Fruit fly (Drosophila melanogaster) whole organism, embryonic: Measurements from ENCODE around the gene Stat92E.

Experiments used
- Antp ChIP-seq: fragments of 200-800 bp; sonication (Bioruptor generic); optimal IDR thresholded peaks from 3 replicates; lab custom pipeline; 2016; ENCODE audit warnings: missing biosample characterization, missing genetic modification characterization
- CG10462 ChIP-seq: fragments of 200-800 bp; sonication (Bioruptor generic); optimal IDR thresholded peaks from 2 replicates; lab custom pipeline; 2016; ENCODE audit warnings: missing biosample characterization, missing genetic modification characterization
- CG10543 ChIP-seq: fragments of 200-800 bp; sonication (Bioruptor generic); optimal IDR thresholded peaks from 3 replicates; lab custom pipeline; 2017; ENCODE audit warnings: missing biosample characterization, mild to moderate bottlenecking, missing genetic modification characterization, moderate library complexity
- CG11093 ChIP-seq: fragments of 200-800 bp; sonication (Bioruptor generic); IDR thresholded peaks from 3 replicates; pipeline ENCODE4 v1.3.6; 2022; ENCODE audit warnings: missing biosample characterization, missing genetic modification characterization
- CG11398 ChIP-seq: fragments of 200-800 bp; sonication (Bioruptor generic); optimal IDR thresholded peaks from 2 replicates; lab custom pipeline; 2016; ENCODE audit warnings: missing biosample characterization, missing genetic modification characterization
- CG12219 ChIP-seq: fragments of 200-800 bp; sonication (Bioruptor generic); optimal IDR thresholded peaks from 3 replicates; lab custom pipeline; 2018; ENCODE audit warnings: missing biosample characterization, mild to moderate bottlenecking, missing genetic modification characterization
- CG12659 ChIP-seq: fragments of 200-800 bp; sonication (Bioruptor generic); optimal IDR thresholded peaks from 3 replicates; lab custom pipeline; 2017; ENCODE audit warnings: mild to moderate bottlenecking, missing biosample characterization, missing genetic modification reagents, missing genetic modification characterization
- CG1529 ChIP-seq: fragments of 200-800 bp; sonication (Bioruptor generic); optimal IDR thresholded peaks from 3 replicates; lab custom pipeline; 2018; ENCODE audit warnings: missing biosample characterization, missing genetic modification characterization
- CG15601 ChIP-seq: fragments of 200-800 bp; sonication (Bioruptor generic); optimal IDR thresholded peaks from 3 replicates; lab custom pipeline; 2019; ENCODE audit warnings: missing biosample characterization, mild to moderate bottlenecking, missing genetic modification characterization, moderate library complexity
- CG16815 ChIP-seq: fragments of 200-800 bp; sonication (Bioruptor generic); optimal IDR thresholded peaks from 3 replicates; lab custom pipeline; 2017; ENCODE audit warnings: missing biosample characterization, mild to moderate bottlenecking, missing genetic modification characterization
- CG17328 ChIP-seq: fragments of 200-800 bp; sonication (Bioruptor generic); IDR thresholded peaks from 2 replicates; pipeline ENCODE4 v1.3.6; 2022; ENCODE audit warnings: missing biosample characterization, missing genetic modification characterization
- CG31224 ChIP-seq: fragments of 200-800 bp; sonication (Bioruptor generic); IDR thresholded peaks from 2 replicates; pipeline ENCODE4 v1.3.6; 2022; ENCODE audit warnings: missing biosample characterization, missing genetic modification characterization
- CG32767 ChIP-seq: fragments of 200-800 bp; sonication (Bioruptor generic); IDR thresholded peaks from 2 replicates; pipeline ENCODE4 v1.3.6; 2022; ENCODE audit warnings: missing biosample characterization, missing genetic modification characterization
- CG3407 ChIP-seq: fragments of 200-800 bp; sonication (Bioruptor generic); optimal IDR thresholded peaks from 2 replicates; lab custom pipeline; 2018; ENCODE audit warnings: missing biosample characterization, mild to moderate bottlenecking, missing genetic modification characterization
- CG3838 ChIP-seq: fragments of 200-800 bp; sonication (Bioruptor generic); optimal IDR thresholded peaks from 3 replicates; lab custom pipeline; 2016; ENCODE audit warnings: missing biosample characterization, missing genetic modification characterization
- CG4328 ChIP-seq: fragments of 200-800 bp; sonication (Bioruptor generic); optimal IDR thresholded peaks from 3 replicates; lab custom pipeline; 2017; ENCODE audit warnings: missing biosample characterization, missing genetic modification reagents, missing genetic modification characterization
- CG4820 ChIP-seq: fragments of 200-800 bp; sonication (Bioruptor generic); optimal IDR thresholded peaks from 3 replicates; lab custom pipeline; 2016; ENCODE audit warnings: missing biosample characterization, missing genetic modification characterization
- CG6791 ChIP-seq: fragments of 200-800 bp; sonication (Bioruptor generic); IDR thresholded peaks from 3 replicates; pipeline ENCODE4 v1.3.6; 2022; ENCODE audit warnings: missing biosample characterization, missing genetic modification characterization; ENCODE audit not compliant: partially characterized antibody
- CG6854 ChIP-seq: fragments of 200-800 bp; sonication (Bioruptor generic); optimal IDR thresholded peaks from 3 replicates; lab custom pipeline; 2017; ENCODE audit warnings: missing biosample characterization, mild to moderate bottlenecking, missing genetic modification characterization
- CG7271 ChIP-seq: fragments of 200-800 bp; sonication (Bioruptor generic); optimal IDR thresholded peaks from 2 replicates; lab custom pipeline; 2018; ENCODE audit warnings: missing biosample characterization, mild to moderate bottlenecking, missing genetic modification characterization, moderate library complexity
- CG7745 ChIP-seq: fragments of 200-800 bp; sonication (Bioruptor generic); optimal IDR thresholded peaks from 2 replicates; lab custom pipeline; 2018; ENCODE audit warnings: missing biosample characterization, mild to moderate bottlenecking, missing genetic modification characterization, moderate library complexity
- CG7786 ChIP-seq: fragments of 200-800 bp; sonication (Bioruptor generic); optimal IDR thresholded peaks from 2 replicates; lab custom pipeline; 2016; ENCODE audit warnings: missing biosample characterization, missing genetic modification characterization
- Chrac-16 ChIP-seq: fragments of 200-800 bp; sonication (Bioruptor generic); optimal IDR thresholded peaks from 3 replicates; lab custom pipeline; 2016; ENCODE audit warnings: missing biosample characterization, missing genetic modification characterization
- Dref ChIP-seq: fragments of 200-800 bp; sonication (Bioruptor generic); IDR thresholded peaks from 2 replicates; pipeline ENCODE4 v1.3.6; 2022; ENCODE audit warnings: missing biosample characterization, missing genetic modification characterization
- Elba2 ChIP-seq: fragments of 200-800 bp; sonication (Bioruptor generic); optimal IDR thresholded peaks from 3 replicates; lab custom pipeline; 2016; ENCODE audit warnings: missing biosample characterization, missing genetic modification characterization
- Hand ChIP-seq: fragments of 200-800 bp; sonication (Bioruptor generic); optimal IDR thresholded peaks from 2 replicates; lab custom pipeline; 2017; ENCODE audit warnings: mild to moderate bottlenecking, missing biosample characterization, missing genetic modification reagents, missing genetic modification characterization
- Hsf ChIP-seq: fragments of 200-800 bp; sonication (Bioruptor generic); optimal IDR thresholded peaks from 3 replicates; lab custom pipeline; 2016; ENCODE audit warnings: missing biosample characterization, missing genetic modification characterization
- Jarid2 ChIP-seq: fragments of 200-800 bp; sonication (Bioruptor generic); optimal IDR thresholded peaks from 3 replicates; lab custom pipeline; 2017; ENCODE audit warnings: mild to moderate bottlenecking, missing biosample characterization, missing genetic modification reagents, missing genetic modification characterization
- Meics ChIP-seq: fragments of 200-800 bp; sonication (Bioruptor generic); optimal IDR thresholded peaks from 2 replicates; lab custom pipeline; 2017; ENCODE audit warnings: missing biosample characterization, mild to moderate bottlenecking, missing genetic modification characterization
- NK7.1 ChIP-seq: fragments of 200-800 bp; sonication (Bioruptor generic); optimal IDR thresholded peaks from 3 replicates; lab custom pipeline; 2016; ENCODE audit warnings: missing biosample characterization, missing genetic modification characterization
- Nf-YA ChIP-seq: fragments of 200-800 bp; sonication (Bioruptor generic); IDR thresholded peaks from 2 replicates; pipeline ENCODE4 v1.3.6; 2022; ENCODE audit warnings: missing biosample characterization, missing genetic modification characterization
- Sox100B ChIP-seq: fragments of 200-800 bp; sonication (Bioruptor generic); optimal IDR thresholded peaks from 3 replicates; lab custom pipeline; 2018; ENCODE audit warnings: missing biosample characterization, mild to moderate bottlenecking, missing genetic modification characterization
- Sry-δ ChIP-seq: fragments of 200-800 bp; sonication (Bioruptor generic); optimal IDR thresholded peaks from 2 replicates; lab custom pipeline; 2016; ENCODE audit warnings: missing biosample characterization, missing genetic modification characterization
- Stat92E ChIP-seq, 3 experiments: fragments of >200 bp in 2 of 3; fragments of 200-800 bp in 1 of 3; sonication (Bioruptor generic) in 1 of 3; optimal IDR thresholded peaks; 2 replicates each; lab custom pipeline; 2017 to 2019; ENCODE audit warnings: missing biosample characterization in 3 of 3, missing genetic modification characterization in 3 of 3, mild to moderate bottlenecking in 1 of 3, moderate library complexity in 1 of 3
- Xbp1 ChIP-seq: fragments of 200-800 bp; sonication (Bioruptor generic); optimal IDR thresholded peaks from 3 replicates; lab custom pipeline; 2016; ENCODE audit warnings: missing biosample characterization, mild to moderate bottlenecking, missing genetic modification characterization
- ara ChIP-seq: fragments of 200-800 bp; sonication (Bioruptor generic); IDR thresholded peaks from 2 replicates; pipeline ENCODE4 v1.3.6; 2022; ENCODE audit warnings: missing biosample characterization, missing genetic modification characterization
- bbx ChIP-seq: fragments of 200-800 bp; sonication (Bioruptor generic); IDR thresholded peaks from 2 replicates; pipeline ENCODE4 v1.3.6; 2022; ENCODE audit warnings: missing biosample characterization, missing genetic modification characterization; ENCODE audit not compliant: partially characterized antibody
- eve ChIP-seq, 2 experiments: fragments of >200 bp; optimal IDR thresholded peaks; 2 replicates each; lab custom pipeline; 2017; ENCODE audit warnings: missing biosample characterization in 2 of 2, missing genetic modification characterization in 2 of 2
- hkb ChIP-seq, 2 experiments: fragments of 200-800 bp in 1 of 2; fragments of >200 bp in 1 of 2; sonication (Bioruptor generic) in 1 of 2; IDR thresholded peaks in 1 of 2; optimal IDR thresholded peaks in 1 of 2; 2 replicates each; pipeline versions ENCODE4 v1.3.6 to Lab custom; 2017 to 2022; ENCODE audit warnings: missing biosample characterization in 1 of 2, missing genetic modification characterization in 1 of 2
- lab ChIP-seq: fragments of 200-800 bp; sonication (Bioruptor generic); optimal IDR thresholded peaks from 3 replicates; lab custom pipeline; 2017; ENCODE audit warnings: missing biosample characterization, missing genetic modification characterization, mild to moderate bottlenecking, moderate library complexity, missing genetic modification reagents
- luna ChIP-seq: fragments of 200-800 bp; sonication (Bioruptor generic); optimal IDR thresholded peaks from 2 replicates; lab custom pipeline; 2016; ENCODE audit warnings: missing biosample characterization, missing genetic modification characterization
- phol ChIP-seq: fragments of 200-800 bp; sonication (Bioruptor generic); optimal IDR thresholded peaks from 3 replicates; lab custom pipeline; 2018; ENCODE audit warnings: missing biosample characterization, mild to moderate bottlenecking, missing genetic modification characterization, moderate library complexity
- prd ChIP-seq, 3 experiments: fragments of >200 bp in 2 of 3; fragments of 200-800 bp in 1 of 3; sonication (Bioruptor generic) in 1 of 3; optimal IDR thresholded peaks in 2 of 3; IDR thresholded peaks in 1 of 3; 2 replicates in 2 of 3; 3 replicates in 1 of 3; pipeline versions ENCODE4 v1.3.6 to Lab custom; 2017 to 2022; ENCODE audit warnings: missing biosample characterization in 1 of 3, missing genetic modification characterization in 1 of 3
- usp ChIP-seq: fragments of >200 bp; optimal IDR thresholded peaks from 2 replicates; lab custom pipeline; 2017; ENCODE audit warnings: missing biosample characterization, missing genetic modification characterization
- vfl ChIP-seq: fragments of 200-800 bp; sonication (Bioruptor generic); optimal IDR thresholded peaks from 2 replicates; lab custom pipeline; 2016; ENCODE audit warnings: missing biosample characterization, missing genetic modification characterization
- vnd ChIP-seq: fragments of 200-800 bp; sonication (Bioruptor generic); IDR thresholded peaks from 3 replicates; pipeline ENCODE4 v1.3.6; 2022; ENCODE audit warnings: missing biosample characterization, missing genetic modification characterization; ENCODE audit not compliant: partially characterized antibody
- wor ChIP-seq: fragments of 200-800 bp; sonication (Bioruptor generic); IDR thresholded peaks from 2 replicates; pipeline ENCODE4 v1.3.6; 2022; ENCODE audit warnings: missing biosample characterization, missing genetic modification characterization

Stat92E gene

dm6 chr3R:20550632-20551486 is 1.3 kb downstream of the Stat92E start (continued):
- TF ChIP-seq eve (GFP tag; optimal IDR thresholded peaks at IDR 0.05; lab: Kevin White, UChicago) = no peak
- no peak for TF ChIP-seq CG4820
- no peak for TF ChIP-seq Antp (GFP tag; lab: Kevin White, UChicago)
- peak; percentile 93 for TF ChIP-seq vnd
- TF ChIP-seq luna (GFP tag; lab: Kevin White, UChicago) = no peak
- TF ChIP-seq wor (GFP tag; lab: Robert Waterston, UW) = no peak
- TF ChIP-seq Hsf (GFP tag; lab: Kevin White, UChicago) = no peak
- TF ChIP-seq lab (GFP tag; lab: Kevin White, UChicago) = peak; percentile 93
- TF ChIP-seq prd (optimal IDR thresholded peaks at IDR 0.05; lab: Kevin White, UChicago) = no peak
- TF ChIP-seq prd (GFP tag; IDR thresholded peaks at IDR 0.05; lab: Robert Waterston, UW) = no peak; the same call in 1 of the 3 replicates
- peak; percentile 99 for TF ChIP-seq CG6791
- peak; percentile 78 for TF ChIP-seq CG6854
- TF ChIP-seq CG10462 (GFP tag; lab: Kevin White, UChicago) = peak; percentile 30
- TF ChIP-seq Sry-δ = peak; percentile 91
- no peak for TF ChIP-seq Chrac-16
- no peak for TF ChIP-seq usp (GFP tag; lab: Kevin White, UChicago)
- TF ChIP-seq CG31224 (GFP tag; lab: Robert Waterston, UW) = no peak
- TF ChIP-seq CG12659 (GFP tag; lab: Kevin White, UChicago) = peak; percentile 41
- TF ChIP-seq Xbp1 = no peak
- peak; percentile 90 for TF ChIP-seq CG4328 (GFP tag; lab: Kevin White, UChicago)
- peak; percentile 84 for TF ChIP-seq CG7745 (tag; lab: Kevin White, UChicago)
- peak; percentile 83 for TF ChIP-seq CG12219
- TF ChIP-seq CG32767 (GFP tag; lab: Robert Waterston, UW) = peak; percentile 54; the same call in 1 of the 2 replicates
- peak; percentile 4 for TF ChIP-seq NK7.1 (GFP tag; lab: Kevin White, UChicago)
- TF ChIP-seq Hand = peak; percentile 51
- peak; percentile 91 for TF ChIP-seq CG3407 (GFP tag; lab: Kevin White, UChicago)
- peak; percentile 89 for TF ChIP-seq CG15601 (tag; lab: Kevin White, UChicago)
- TF ChIP-seq Dref = peak; percentile 79
- peak; percentile 57 for TF ChIP-seq CG11398 (GFP tag; lab: Kevin White, UChicago)
- TF ChIP-seq hkb (optimal IDR thresholded peaks at IDR 0.05; lab: Kevin White, UChicago) = no peak
- TF ChIP-seq hkb (GFP tag; IDR thresholded peaks at IDR 0.05; lab: Robert Waterston, UW) = peak; percentile 83
- TF ChIP-seq vfl (GFP tag; lab: Kevin White, UChicago) = peak; percentile 38
- peak; percentile 57; the same call in 1 of the 2 replicates for TF ChIP-seq ara (GFP tag; lab: Robert Waterston, UW)
- no peak for TF ChIP-seq phol (tag; lab: Kevin White, UChicago)
- peak; percentile 93 for TF ChIP-seq Jarid2 (GFP tag; lab: Kevin White, UChicago)
- peak; percentile 69 for TF ChIP-seq CG7271 (tag; lab: Kevin White, UChicago)
- peak; percentile 52; the same call in 1 of the 2 replicates for TF ChIP-seq CG17328 (GFP tag; lab: Robert Waterston, UW)
- TF ChIP-seq Sox100B (GFP tag; lab: Kevin White, UChicago) = peak; percentile 67
- TF ChIP-seq bbx (GFP tag; lab: Robert Waterston, UW) = peak; percentile 99
- no peak for TF ChIP-seq Stat92E (GFP tag; optimal IDR thresholded peaks at IDR 0.05; lab: Kevin White, UChicago)
- peak; percentile 89 for TF ChIP-seq CG10543 (GFP tag; lab: Kevin White, UChicago)
- no peak for TF ChIP-seq Elba2
- no peak for TF ChIP-seq CG3838 (GFP tag; lab: Kevin White, UChicago)
- TF ChIP-seq CG16815 (GFP tag; lab: Kevin White, UChicago) = no peak
- no peak; the same call in 2 of the 3 replicates for TF ChIP-seq CG11093 (GFP tag; lab: Robert Waterston, UW)
- peak; percentile 21 for TF ChIP-seq Meics (GFP tag; lab: Kevin White, UChicago)
- TF ChIP-seq Nf-YA (GFP tag; lab: Robert Waterston, UW) = peak; percentile 65
- TF ChIP-seq CG7786 (GFP tag; lab: Kevin White, UChicago) = peak; percentile 65
- peak; percentile 86 for TF ChIP-seq CG1529 (GFP tag; lab: Kevin White, UChicago)
